Worm (Caenorhabditis elegans) whole organism, L3 larva: ENCODE measurements around the gene Y46B2A.3.

ENCODE experiments used
- R02D3.7 ChIP-seq: fragments of 150-350 bp; optimal IDR thresholded peaks from 2 replicates; lab custom pipeline; 2014; ENCODE audit warnings: missing biosample characterization, missing genetic modification characterization
- ZK546.5 ChIP-seq: sonication (generic microtip); optimal IDR thresholded peaks from 2 replicates; lab custom pipeline; 2017; ENCODE audit warnings: missing biosample characterization, missing genetic modification characterization
- aly-2 ChIP-seq: fragments of 150-350 bp; optimal IDR thresholded peaks from 2 replicates; lab custom pipeline; 2014; ENCODE audit warnings: missing biosample characterization, missing genetic modification characterization
- ama-1 ChIP-seq: fragments of 150-350 bp; optimal IDR thresholded peaks from 2 replicates; lab custom pipeline; 2018
- ceh-16 ChIP-seq: sonication (generic microtip); optimal IDR thresholded peaks from 2 replicates; lab custom pipeline; 2017; ENCODE audit warnings: missing biosample characterization, missing genetic modification characterization
- ceh-82 ChIP-seq: fragments of 150-350 bp; optimal IDR thresholded peaks from 2 replicates; lab custom pipeline; 2014; ENCODE audit warnings: missing biosample characterization, missing genetic modification characterization
- daf-12 ChIP-seq: fragments of 150-350 bp; optimal IDR thresholded peaks from 2 replicates; lab custom pipeline; 2014; ENCODE audit warnings: missing biosample characterization, missing genetic modification reagents, missing genetic modification characterization
- egl-27 ChIP-seq: sonication (generic microtip); optimal IDR thresholded peaks from 4 replicates; lab custom pipeline; 2017; ENCODE audit warnings: missing biosample characterization, missing genetic modification reagents, missing genetic modification characterization
- egl-5 ChIP-seq: fragments of 150-350 bp; optimal IDR thresholded peaks from 2 replicates; lab custom pipeline; 2017; ENCODE audit warnings: missing biosample characterization, missing genetic modification reagents, missing genetic modification characterization, inconsistent platforms
- elt-1 ChIP-seq: fragments of 150-350 bp; optimal IDR thresholded peaks from 2 replicates; lab custom pipeline; 2014; ENCODE audit warnings: missing biosample characterization, missing genetic modification characterization
- elt-2 ChIP-seq: sonication (generic microtip); optimal IDR thresholded peaks from 2 replicates; lab custom pipeline; 2016; ENCODE audit warnings: missing genetic modification reagents, mild to moderate bottlenecking, missing genetic modification characterization, missing compliant biosample characterization
- elt-3 ChIP-seq, 3 experiments: fragments of 150-350 bp in 1 of 3; sonication (generic microtip) in 2 of 3; optimal IDR thresholded peaks; 2 replicates in 2 of 3; 4 replicates in 1 of 3; lab custom pipeline; 2014 to 2017; ENCODE audit warnings: missing biosample characterization in 3 of 3, missing genetic modification characterization in 3 of 3
- eor-1 ChIP-seq, 2 experiments: fragments of 150-350 bp; optimal IDR thresholded peaks; 2 replicates each; lab custom pipeline; 2014 to 2018; ENCODE audit warnings: missing biosample characterization in 2 of 2, missing genetic modification characterization in 2 of 2
- fkh-10 ChIP-seq: sonication (generic microtip); optimal IDR thresholded peaks from 2 replicates; lab custom pipeline; 2017; ENCODE audit warnings: missing biosample characterization, missing genetic modification reagents, missing genetic modification characterization
- fkh-2 ChIP-seq: fragments of 150-350 bp; optimal IDR thresholded peaks from 2 replicates; lab custom pipeline; 2014; ENCODE audit warnings: missing biosample characterization, missing genetic modification reagents, missing genetic modification characterization
- fos-1 ChIP-seq: fragments of 150-350 bp; optimal IDR thresholded peaks from 2 replicates; lab custom pipeline; 2014; ENCODE audit warnings: missing biosample characterization, missing genetic modification characterization
- jun-1 ChIP-seq: fragments of 150-350 bp; optimal IDR thresholded peaks from 2 replicates; lab custom pipeline; 2014; ENCODE audit warnings: missing biosample characterization, missing genetic modification reagents, missing genetic modification characterization
- lin-15B ChIP-seq: fragments of 150-350 bp; optimal IDR thresholded peaks from 2 replicates; lab custom pipeline; 2014; ENCODE audit warnings: missing biosample characterization, missing genetic modification characterization
- lsy-12 ChIP-seq: sonication (generic microtip); optimal IDR thresholded peaks from 2 replicates; lab custom pipeline; 2016; ENCODE audit warnings: mild to moderate bottlenecking, missing genetic modification characterization, missing compliant biosample characterization
- mdl-1 ChIP-seq: fragments of 150-350 bp; optimal IDR thresholded peaks from 2 replicates; lab custom pipeline; 2014; ENCODE audit warnings: missing biosample characterization, missing genetic modification characterization
- nfya-1 ChIP-seq: sonication (generic microtip); optimal IDR thresholded peaks from 2 replicates; lab custom pipeline; 2017; ENCODE audit warnings: missing genetic modification characterization, mild to moderate bottlenecking, missing compliant biosample characterization, antibody characterized with exemption, moderate library complexity; ENCODE audit not compliant: insufficient read depth
- nhr-11 ChIP-seq: fragments of 150-350 bp; optimal IDR thresholded peaks from 2 replicates; lab custom pipeline; 2014; ENCODE audit warnings: missing biosample characterization, missing genetic modification characterization
- nhr-12 ChIP-seq: fragments of 150-350 bp; optimal IDR thresholded peaks from 2 replicates; lab custom pipeline; 2014; ENCODE audit warnings: missing biosample characterization, missing genetic modification characterization
- nhr-23 ChIP-seq: fragments of 150-350 bp; optimal IDR thresholded peaks from 2 replicates; lab custom pipeline; 2014; ENCODE audit warnings: missing biosample characterization, missing genetic modification reagents, missing genetic modification characterization
- nhr-25 ChIP-seq: sonication (generic microtip); optimal IDR thresholded peaks from 2 replicates; lab custom pipeline; 2017; ENCODE audit warnings: missing biosample characterization, missing genetic modification characterization
- nhr-28 ChIP-seq: fragments of 150-350 bp; optimal IDR thresholded peaks from 2 replicates; lab custom pipeline; 2014; ENCODE audit warnings: missing biosample characterization, missing genetic modification characterization
- nhr-43 ChIP-seq: sonication (generic microtip); optimal IDR thresholded peaks from 2 replicates; lab custom pipeline; 2016; ENCODE audit warnings: mild to moderate bottlenecking, missing genetic modification characterization, missing compliant biosample characterization; ENCODE audit not compliant: poor library complexity, severe bottlenecking
- nhr-67 ChIP-seq: fragments of 150-350 bp; optimal IDR thresholded peaks from 2 replicates; lab custom pipeline; 2014; ENCODE audit warnings: missing biosample characterization, missing genetic modification characterization
- nhr-76 ChIP-seq: fragments of 150-350 bp; sonication (generic microtip); optimal IDR thresholded peaks from 5 replicates; lab custom pipeline; 2014; ENCODE audit warnings: missing biosample characterization, missing genetic modification characterization
- nhr-77 ChIP-seq: fragments of 150-350 bp; optimal IDR thresholded peaks from 2 replicates; lab custom pipeline; 2014; ENCODE audit warnings: missing biosample characterization, missing genetic modification characterization
- pha-4 ChIP-seq: fragments of 150-350 bp; optimal IDR thresholded peaks from 2 replicates; lab custom pipeline; 2014; ENCODE audit warnings: missing biosample characterization, missing genetic modification reagents, missing genetic modification characterization
- skn-1 ChIP-seq: fragments of 150-350 bp; optimal IDR thresholded peaks from 2 replicates; lab custom pipeline; 2014; ENCODE audit warnings: missing biosample characterization, missing genetic modification characterization
- snpc-4 ChIP-seq: fragments of 150-350 bp; optimal IDR thresholded peaks from 2 replicates; lab custom pipeline; 2014; ENCODE audit warnings: missing biosample characterization, missing genetic modification characterization
- tbx-2 ChIP-seq: sonication (generic microtip); optimal IDR thresholded peaks from 2 replicates; lab custom pipeline; 2016; ENCODE audit warnings: mild to moderate bottlenecking, missing genetic modification characterization, missing compliant biosample characterization
- unc-39 ChIP-seq: sonication (generic microtip); optimal IDR thresholded peaks from 4 replicates; lab custom pipeline; 2017; ENCODE audit warnings: missing biosample characterization, missing genetic modification characterization
- zag-1 ChIP-seq: fragments of 150-350 bp; optimal IDR thresholded peaks from 2 replicates; lab custom pipeline; 2014; ENCODE audit warnings: missing biosample characterization, missing genetic modification characterization
- ztf-11 ChIP-seq: fragments of 150-350 bp; optimal IDR thresholded peaks from 2 replicates; lab custom pipeline; 2014; ENCODE audit warnings: missing biosample characterization, missing genetic modification characterization

Gene Y46B2A.3

ce11 chrII:872993-873787 lies 6.5 kb upstream of the Y46B2A.3 start, which contains the start of gene alg-2 (continued):
- TF ChIP-seq daf-12 (tag; lab: Kevin White, UChicago) (no peak), nhr-28 (tag; lab: Kevin White, UChicago) (no peak), ceh-16 (tag; lab: Kevin White, UChicago) (no peak), unc-39 (tag; lab: Kevin White, UChicago) (no peak), nhr-12 (tag; lab: Kevin White, UChicago) (no peak), elt-3 (tag; optimal IDR thresholded peaks at IDR 0.05; lab: Kevin White, UChicago) (no peak), nhr-76 (no peak), ZK546.5 (tag; lab: Kevin White, UChicago) (no peak), elt-1 (tag; lab: Kevin White, UChicago) (peak; percentile 6), R02D3.7 (tag; lab: Kevin White, UChicago) (no peak), aly-2 (tag; lab: Kevin White, UChicago) (no peak), fkh-2 (tag; lab: Kevin White, UChicago) (no peak), elt-2 (tag; lab: Kevin White, UChicago) (peak; percentile 31), skn-1 (tag; lab: Kevin White, UChicago) (no peak), zag-1 (tag; lab: Kevin White, UChicago) (no peak), ceh-82 (tag; lab: Kevin White, UChicago) (no peak), nhr-67 (tag; lab: Kevin White, UChicago) (no peak), egl-5 (tag; lab: Kevin White, UChicago) (no peak)

ce11 chrII:869316-869715 lies 2.6 kb upstream of the Y46B2A.3 start:
- no peak for TF ChIP-seq fos-1 (tag; lab: Kevin White, UChicago)
- no peak for TF ChIP-seq daf-12 (tag; lab: Kevin White, UChicago)
- TF ChIP-seq nhr-11 (tag; lab: Kevin White, UChicago) = no peak
- no peak for TF ChIP-seq lin-15B
- no peak for TF ChIP-seq snpc-4 (tag; lab: Kevin White, UChicago)
- no peak for TF ChIP-seq elt-1 (tag; lab: Kevin White, UChicago)
- no peak for TF ChIP-seq eor-1 (tag; optimal IDR thresholded peaks at IDR 0.05; lab: Kevin White, UChicago)
- TF ChIP-seq nhr-67 (tag; lab: Kevin White, UChicago) = no peak
- no peak for TF ChIP-seq nfya-1
- no peak for TF ChIP-seq nhr-76
- no peak for TF ChIP-seq nhr-25
- TF ChIP-seq tbx-2 (tag; lab: Kevin White, UChicago) = no peak
- no peak for TF ChIP-seq skn-1 (tag; lab: Kevin White, UChicago)

- TF ChIP-seq elt-1 (tag; lab: Kevin White, UChicago) = no peak
- TF ChIP-seq nhr-43 = no peak
- TF ChIP-seq nhr-77 (tag; lab: Kevin White, UChicago) = no peak
- TF ChIP-seq jun-1 (tag; lab: Kevin White, UChicago) = no peak
- no peak for TF ChIP-seq fos-1 (tag; lab: Kevin White, UChicago)
- TF ChIP-seq lin-15B = no peak
- TF ChIP-seq nhr-76 = no peak
- no peak for TF ChIP-seq daf-12 (tag; lab: Kevin White, UChicago)
- TF ChIP-seq skn-1 (tag; lab: Kevin White, UChicago) = no peak
- TF ChIP-seq ama-1 (lab: Kevin White, UChicago) = no peak
- no peak for TF ChIP-seq pha-4
- no peak for TF ChIP-seq aly-2 (tag; lab: Kevin White, UChicago)
- no peak for TF ChIP-seq eor-1 (tag; optimal IDR thresholded peaks at IDR 0.05; lab: Kevin White, UChicago)
- TF ChIP-seq unc-39 (tag; lab: Kevin White, UChicago) = no peak
- TF ChIP-seq, all 47 proteins: peak for 0
Measured at ce11 chrII:868240-868864, 1.7 kb upstream of the Y46B2A.3 start, which contains the start of gene fbxc-51. Gene fbxc-51, plus strand, starts transcription at chrII:868814.

ce11 chrII:861564-861963 lies 5.1 kb downstream of the Y46B2A.3 start, which contains the start of gene Y46B2A.4:
Gene Y46B2A.4, plus strand, starts transcription at chrII:861864.
- TF ChIP-seq elt-3 (tag; optimal IDR thresholded peaks at IDR 0.05; lab: Kevin White, UChicago) (no peak), skn-1 (tag; lab: Kevin White, UChicago) (no peak), lsy-12 (no peak), egl-27 (no peak), ZK546.5 (tag; lab: Kevin White, UChicago) (no peak), fkh-10 (GFP tag; lab: Kevin White, UChicago) (no peak), nhr-23 (tag; lab: Kevin White, UChicago) (no peak), mdl-1 (tag; lab: Kevin White, UChicago) (no peak), ztf-11 (tag; lab: Kevin White, UChicago) (no peak), nfya-1 (no peak)
